Worm (Caenorhabditis elegans) whole organism, mixed stage, embryonic: ENCODE results near the gene sek-5.

Source experiments
- M03D4.4 ChIP-seq: sonication (generic microtip); optimal IDR thresholded peaks from 2 replicates; lab custom pipeline; 2017; ENCODE audit warnings: mild to moderate bottlenecking, missing genetic modification characterization, missing compliant biosample characterization
- bed-3 ChIP-seq: fragments of 200-800 bp; sonication (Bioruptor generic); optimal IDR thresholded peaks from 3 replicates; lab custom pipeline; 2018; ENCODE audit warnings: mild to moderate bottlenecking, missing genetic modification characterization, moderate library complexity, missing compliant biosample characterization
- blmp-1 ChIP-seq: fragments of 150-350 bp; optimal IDR thresholded peaks from 2 replicates; lab custom pipeline; 2014; ENCODE audit warnings: missing biosample characterization, missing genetic modification characterization
- ceh-39 ChIP-seq: fragments of 150-350 bp; optimal IDR thresholded peaks from 2 replicates; lab custom pipeline; 2014; ENCODE audit warnings: missing biosample characterization, missing genetic modification characterization
- ceh-43 ChIP-seq: fragments of 200-800 bp; sonication (Bioruptor generic); optimal IDR thresholded peaks from 2 replicates; lab custom pipeline; 2018; ENCODE audit warnings: mild to moderate bottlenecking, missing genetic modification characterization, moderate library complexity, missing compliant biosample characterization
- ceh-83 ChIP-seq: fragments of 200-800 bp; sonication (Bioruptor generic); optimal IDR thresholded peaks from 2 replicates; lab custom pipeline; 2018; ENCODE audit warnings: mild to moderate bottlenecking, missing genetic modification characterization, missing compliant biosample characterization
- ces-1 ChIP-seq: fragments of 150-350 bp; optimal IDR thresholded peaks from 2 replicates; lab custom pipeline; 2014; ENCODE audit warnings: missing biosample characterization, missing genetic modification reagents, missing genetic modification characterization
- cnd-1 ChIP-seq: fragments of 200-800 bp; sonication (Bioruptor generic); optimal IDR thresholded peaks from 2 replicates; lab custom pipeline; 2018; ENCODE audit warnings: mild to moderate bottlenecking, missing genetic modification characterization, missing compliant biosample characterization
- drap-1 ChIP-seq: fragments of 200-800 bp; sonication (Bioruptor generic); optimal IDR thresholded peaks from 3 replicates; lab custom pipeline; 2018; ENCODE audit warnings: mild to moderate bottlenecking, missing genetic modification characterization, missing compliant biosample characterization
- elt-1 ChIP-seq: sonication (generic microtip); optimal IDR thresholded peaks from 2 replicates; lab custom pipeline; 2017; ENCODE audit warnings: missing genetic modification characterization, mild to moderate bottlenecking, missing compliant biosample characterization, antibody characterized with exemption, moderate library complexity, borderline replicate concordance; ENCODE audit not compliant: insufficient read depth
- elt-3 ChIP-seq: fragments of 150-350 bp; optimal IDR thresholded peaks from 2 replicates; lab custom pipeline; 2014; ENCODE audit warnings: missing biosample characterization, missing genetic modification characterization
- flh-1 ChIP-seq: fragments of 200-800 bp; sonication (Bioruptor generic); optimal IDR thresholded peaks from 2 replicates; lab custom pipeline; 2018; ENCODE audit warnings: mild to moderate bottlenecking, missing genetic modification characterization, moderate library complexity, missing compliant biosample characterization
- ham-2 ChIP-seq: fragments of 200-800 bp; sonication (Bioruptor generic); optimal IDR thresholded peaks from 2 replicates; lab custom pipeline; 2018; ENCODE audit warnings: mild to moderate bottlenecking, missing genetic modification characterization, missing compliant biosample characterization
- hlh-1 ChIP-seq: fragments of 150-350 bp; optimal IDR thresholded peaks from 2 replicates; lab custom pipeline; 2014; ENCODE audit warnings: missing biosample characterization, missing genetic modification reagents, missing genetic modification characterization
- lin-13 ChIP-seq: fragments of 150-350 bp; optimal IDR thresholded peaks from 2 replicates; lab custom pipeline; 2014; ENCODE audit warnings: missing biosample characterization, missing genetic modification characterization
- lin-32 ChIP-seq: fragments of 200-800 bp; sonication (Bioruptor generic); optimal IDR thresholded peaks from 2 replicates; lab custom pipeline; 2018; ENCODE audit warnings: mild to moderate bottlenecking, missing genetic modification characterization, missing compliant biosample characterization
- mab-5 ChIP-seq: fragments of 150-350 bp; optimal IDR thresholded peaks from 2 replicates; lab custom pipeline; 2014; ENCODE audit warnings: missing biosample characterization, missing genetic modification characterization
- mep-1 ChIP-seq: fragments of 150-350 bp; optimal IDR thresholded peaks from 2 replicates; lab custom pipeline; 2017; ENCODE audit warnings: missing biosample characterization, missing genetic modification reagents, missing genetic modification characterization, inconsistent platforms
- mls-2 ChIP-seq: sonication (generic microtip); optimal IDR thresholded peaks from 2 replicates; lab custom pipeline; 2016; ENCODE audit warnings: mild to moderate bottlenecking, missing genetic modification characterization, moderate library complexity, missing compliant biosample characterization
- nhr-12 ChIP-seq: fragments of 150-350 bp; optimal IDR thresholded peaks from 2 replicates; lab custom pipeline; 2014; ENCODE audit warnings: missing biosample characterization, missing genetic modification characterization
- nhr-2 ChIP-seq: fragments of 150-350 bp; optimal IDR thresholded peaks from 2 replicates; lab custom pipeline; 2014; ENCODE audit warnings: missing biosample characterization, missing genetic modification characterization
- nhr-237 ChIP-seq: fragments of 150-350 bp; optimal IDR thresholded peaks from 2 replicates; lab custom pipeline; 2014; ENCODE audit warnings: missing biosample characterization, missing genetic modification characterization
- nhr-28 ChIP-seq: fragments of 150-350 bp; optimal IDR thresholded peaks from 2 replicates; lab custom pipeline; 2014; ENCODE audit warnings: missing biosample characterization, missing genetic modification characterization
- nhr-76 ChIP-seq: sonication (generic microtip); optimal IDR thresholded peaks from 2 replicates; lab custom pipeline; 2017; ENCODE audit warnings: missing biosample characterization, missing genetic modification characterization
- pha-4 ChIP-seq: fragments of 150-350 bp; optimal IDR thresholded peaks from 2 replicates; lab custom pipeline; 2018; ENCODE audit warnings: missing biosample characterization, missing genetic modification reagents, missing genetic modification characterization
- sem-2 ChIP-seq: fragments of 200-800 bp; sonication (Bioruptor generic); optimal IDR thresholded peaks from 2 replicates; lab custom pipeline; 2018; ENCODE audit warnings: mild to moderate bottlenecking, missing genetic modification characterization, missing compliant biosample characterization
- snpc-4 ChIP-seq: fragments of 150-350 bp; optimal IDR thresholded peaks from 2 replicates; lab custom pipeline; 2014; ENCODE audit warnings: missing biosample characterization, missing genetic modification characterization
- sptf-1 ChIP-seq: sonication (generic microtip); optimal IDR thresholded peaks from 2 replicates; lab custom pipeline; 2017; ENCODE audit warnings: mild to moderate bottlenecking, missing genetic modification characterization, moderate library complexity, missing compliant biosample characterization
- tbx-8 ChIP-seq: fragments of 200-800 bp; sonication (Bioruptor generic); optimal IDR thresholded peaks from 2 replicates; lab custom pipeline; 2018; ENCODE audit warnings: mild to moderate bottlenecking, missing genetic modification characterization, moderate library complexity, missing compliant biosample characterization
- unc-120 ChIP-seq: sonication (generic microtip); optimal IDR thresholded peaks from 2 replicates; lab custom pipeline; 2017; ENCODE audit warnings: missing genetic modification characterization, missing compliant biosample characterization; ENCODE audit not compliant: poor library complexity, severe bottlenecking
- unc-39 ChIP-seq: fragments of 150-350 bp; optimal IDR thresholded peaks from 2 replicates; lab custom pipeline; 2014; ENCODE audit warnings: missing biosample characterization, missing genetic modification characterization
- unc-62 ChIP-seq: fragments of 150-350 bp; optimal IDR thresholded peaks from 2 replicates; lab custom pipeline; 2014; ENCODE audit warnings: missing biosample characterization, missing genetic modification reagents, missing genetic modification characterization
- zip-8 ChIP-seq: fragments of 150-350 bp; optimal IDR thresholded peaks from 2 replicates; lab custom pipeline; 2014; ENCODE audit warnings: missing biosample characterization, missing genetic modification characterization
- ztf-11 ChIP-seq: fragments of 150-350 bp; optimal IDR thresholded peaks from 2 replicates; lab custom pipeline; 2014; ENCODE audit warnings: missing biosample characterization, missing genetic modification characterization

The sek-5 gene

DNA sequence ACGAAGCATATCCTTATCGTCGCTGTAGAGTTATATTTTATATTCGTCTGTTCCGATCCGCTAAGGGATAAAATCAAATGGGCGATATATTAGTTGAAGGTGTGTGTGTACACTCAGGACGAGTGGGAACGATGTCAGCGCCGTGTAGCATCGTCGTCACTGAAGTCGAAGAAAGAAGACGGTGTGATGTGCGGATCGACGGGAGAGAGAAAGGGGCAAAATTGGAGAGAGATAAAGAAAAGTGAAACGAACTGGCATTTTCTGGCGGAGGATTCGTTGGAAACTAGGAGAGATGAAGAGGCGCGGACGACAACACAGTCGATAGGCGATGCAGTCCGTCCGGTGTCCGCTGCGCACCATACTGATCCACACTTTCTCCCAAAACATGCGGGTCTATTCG, 39.4 kb upstream of the sek-5 start, which contains the start of gene C26B9.3:
Gene C26B9.3 (plus strand): TSS at position 343 of the 400 bp plus-strand sequence.
- TF ChIP-seq ham-2 (GFP tag; lab: Kevin White, UChicago): peak; percentile 64
- no peak for TF ChIP-seq sem-2 (GFP tag; lab: Kevin White, UChicago)
- TF ChIP-seq hlh-1 (tag; lab: Kevin White, UChicago): no peak
- no peak for TF ChIP-seq ceh-39
- no peak for TF ChIP-seq mls-2 (tag; lab: Kevin White, UChicago)
- TF ChIP-seq unc-120 (tag; lab: Kevin White, UChicago): no peak
- no peak for TF ChIP-seq flh-1 (GFP tag; lab: Kevin White, UChicago)
- no peak for TF ChIP-seq nhr-2
- TF ChIP-seq elt-3 (tag; lab: Kevin White, UChicago): no peak
- no peak for TF ChIP-seq nhr-237 (tag; lab: Kevin White, UChicago)
- TF ChIP-seq pha-4: no peak
- TF ChIP-seq mab-5 (tag; lab: Kevin White, UChicago): no peak
- TF ChIP-seq elt-1 (tag; lab: Kevin White, UChicago): peak; percentile 5
- no peak for TF ChIP-seq nhr-76 (tag; lab: Kevin White, UChicago)
- TF ChIP-seq nhr-12 (tag; lab: Kevin White, UChicago): no peak
- no peak for TF ChIP-seq ces-1 (GFP tag; lab: Kevin White, UChicago)
- TF ChIP-seq lin-32: no peak
- no peak for TF ChIP-seq bed-3
- no peak for TF ChIP-seq unc-62 (GFP tag; lab: Kevin White, UChicago)
- peak; percentile 87 for TF ChIP-seq blmp-1 (tag; lab: Kevin White, UChicago)
- TF ChIP-seq nhr-28 (tag; lab: Kevin White, UChicago): no peak
- no peak for TF ChIP-seq snpc-4
- TF ChIP-seq zip-8 (tag; lab: Kevin White, UChicago): no peak
- TF ChIP-seq ceh-83 (GFP tag; lab: Kevin White, UChicago): no peak
- no peak for TF ChIP-seq tbx-8
- no peak for TF ChIP-seq mep-1 (tag; lab: Kevin White, UChicago)
- no peak for TF ChIP-seq ztf-11
- TF ChIP-seq, all 35 proteins: peak for 3

DNA sequence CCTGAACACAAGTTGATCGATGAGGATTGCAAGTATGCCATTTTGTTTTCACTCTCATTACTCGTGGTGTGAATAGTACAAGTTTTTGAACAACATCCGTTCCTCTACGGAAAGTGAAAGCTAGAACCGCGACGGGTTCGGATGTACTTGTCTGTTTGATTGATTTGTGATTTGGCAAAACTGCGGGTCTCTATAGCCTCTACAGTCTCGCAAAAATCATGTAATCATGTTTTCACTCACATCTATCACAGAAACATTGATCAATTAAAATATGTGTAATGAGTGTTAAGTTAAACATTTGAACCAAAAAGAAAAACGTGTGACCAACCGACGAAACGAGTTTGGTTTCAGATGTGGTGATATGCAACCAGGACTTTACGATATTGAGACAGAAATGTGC, 38.0 kb upstream of the sek-5 start:
- TF ChIP-seq unc-39 (no peak), unc-62 (GFP tag; lab: Kevin White, UChicago) (no peak), mep-1 (tag; lab: Kevin White, UChicago) (no peak), nhr-28 (tag; lab: Kevin White, UChicago) (no peak), ceh-39 (no peak), elt-1 (tag; lab: Kevin White, UChicago) (no peak), lin-13 (tag; lab: Kevin White, UChicago) (no peak), sptf-1 (no peak), nhr-76 (tag; lab: Kevin White, UChicago) (no peak), drap-1 (GFP tag; lab: Kevin White, UChicago) (no peak), ces-1 (GFP tag; lab: Kevin White, UChicago) (no peak), snpc-4 (no peak), mls-2 (tag; lab: Kevin White, UChicago) (no peak), nhr-2 (no peak), M03D4.4 (tag; lab: Kevin White, UChicago) (no peak), ceh-43 (GFP tag; lab: Kevin White, UChicago) (no peak)
- TF ChIP-seq, all 35 proteins: peak for 0

DNA sequence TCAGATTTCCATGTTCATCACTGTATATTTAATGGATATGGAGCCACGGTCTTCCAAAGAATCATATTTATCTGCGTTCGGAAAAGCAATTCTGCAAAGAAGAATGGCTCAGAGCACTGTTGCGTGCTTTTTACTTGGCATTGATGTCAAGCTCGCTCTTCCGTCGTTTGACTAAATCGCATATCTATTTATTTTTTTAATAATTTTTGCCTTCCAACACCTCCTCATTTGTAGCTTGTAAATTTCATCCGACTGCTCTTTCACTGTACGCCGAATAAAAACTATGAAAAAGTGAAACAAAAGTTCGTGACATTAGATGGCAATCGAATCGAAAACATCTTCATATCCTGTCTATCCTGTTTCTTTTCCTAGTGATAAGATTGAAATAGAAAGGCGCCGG, 37.5 kb upstream of the sek-5 start, which contains the start of gene C26B9.2:
Gene C26B9.2 (plus strand): TSS at position 301 of the 400 bp plus-strand sequence.
- TF ChIP-seq ceh-43 (GFP tag; lab: Kevin White, UChicago): no peak
- TF ChIP-seq nhr-2: no peak
- no peak for TF ChIP-seq nhr-28 (tag; lab: Kevin White, UChicago)
- no peak for TF ChIP-seq hlh-1 (tag; lab: Kevin White, UChicago)
- no peak for TF ChIP-seq bed-3
- no peak for TF ChIP-seq mab-5 (tag; lab: Kevin White, UChicago)
- no peak for TF ChIP-seq lin-32
- no peak for TF ChIP-seq cnd-1 (tag; lab: Kevin White, UChicago)
- TF ChIP-seq blmp-1 (tag; lab: Kevin White, UChicago): no peak
- no peak for TF ChIP-seq drap-1 (GFP tag; lab: Kevin White, UChicago)
- TF ChIP-seq nhr-76 (tag; lab: Kevin White, UChicago): no peak
- TF ChIP-seq ztf-11: no peak

DNA sequence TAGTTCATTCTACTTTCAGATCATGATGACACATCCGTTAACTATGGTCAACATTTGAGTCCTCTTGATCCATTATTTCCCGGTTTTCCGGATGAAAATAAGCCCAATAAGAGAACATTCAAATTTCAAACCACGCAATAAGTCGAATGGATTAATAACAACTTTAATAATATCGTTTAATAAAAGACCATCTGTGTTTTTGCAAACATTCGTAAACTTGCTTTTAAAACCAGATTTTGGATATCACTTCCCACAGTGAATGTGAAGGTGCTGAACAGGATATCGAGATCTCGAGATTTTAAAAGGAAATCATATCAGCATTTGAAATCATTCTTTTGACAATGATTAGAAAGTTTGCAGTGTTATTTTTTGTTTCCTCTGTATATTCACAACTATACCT, 35.4 kb upstream of the sek-5 start, which contains the start of gene C26B9.7:
Gene C26B9.7 (plus strand): TSS at position 301 of the 400 bp plus-strand sequence.
- TF ChIP-seq lin-32: no peak
- TF ChIP-seq hlh-1 (tag; lab: Kevin White, UChicago): no peak
- TF ChIP-seq nhr-76 (tag; lab: Kevin White, UChicago): no peak
- TF ChIP-seq nhr-237 (tag; lab: Kevin White, UChicago): no peak
- no peak for TF ChIP-seq ceh-43 (GFP tag; lab: Kevin White, UChicago)
- no peak for TF ChIP-seq mep-1 (tag; lab: Kevin White, UChicago)
- TF ChIP-seq unc-120 (tag; lab: Kevin White, UChicago): no peak
- no peak for TF ChIP-seq ceh-39
- no peak for TF ChIP-seq elt-1 (tag; lab: Kevin White, UChicago)
- TF ChIP-seq sptf-1: no peak
- TF ChIP-seq elt-3 (tag; lab: Kevin White, UChicago): no peak
- no peak for TF ChIP-seq flh-1 (GFP tag; lab: Kevin White, UChicago)
